Worm (Caenorhabditis elegans): Measurements from ENCODE around the gene F09C12.8.

- TF ChIP-seq him-1 (tag; optimal IDR thresholded peaks at IDR 0.05) (no peak), dao-5 (tag; optimal IDR thresholded peaks at IDR 0.05) (no peak), W03F9.2 (tag; optimal IDR thresholded peaks at IDR 0.05) (no peak)
Observed at ce11 chrII:5066967-5067366, 45.2 kb upstream of the F09C12.8 start.

Data from whole organism, L4/young adult.